Fruit fly (Drosophila melanogaster): ENCODE measurements around the gene CG5478.

CG5478 gene

DNA sequence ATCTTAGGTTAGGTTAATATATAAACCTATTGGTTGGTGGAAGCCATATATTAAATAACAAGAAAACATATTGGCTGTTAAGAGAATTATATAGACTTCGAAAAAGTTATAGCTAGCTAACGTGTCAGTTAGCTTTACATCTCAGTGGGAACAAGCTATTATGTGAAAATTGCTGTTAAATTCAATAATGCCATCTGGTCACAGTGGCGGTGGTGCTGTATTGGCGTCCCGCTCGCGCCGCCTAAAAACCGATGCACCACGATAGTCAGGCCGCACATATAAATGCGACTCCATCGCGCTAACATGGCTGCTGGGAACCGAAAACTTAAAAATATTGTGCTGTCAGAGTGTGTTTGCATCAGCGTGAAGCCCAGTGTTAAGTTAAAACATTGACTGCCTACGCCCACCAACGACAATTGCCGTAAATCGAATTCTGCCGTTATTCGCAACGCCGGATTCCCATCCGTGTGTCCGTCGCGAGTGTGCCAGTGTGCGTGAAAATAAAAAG is 39.5 kb upstream of the CG5478 start, which contains the start of gene Hel89B (continued):
- TF ChIP-seq B-H2 (GFP tag; optimal IDR thresholded peaks at IDR 0.05) (peak; percentile 66), CG34376 (GFP tag; optimal IDR thresholded peaks at IDR 0.05) (no peak), HLH54F (GFP tag; optimal IDR thresholded peaks at IDR 0.05) (peak; percentile 63), seq (GFP tag; IDR thresholded peaks at IDR 0.05) (no peak), unc-4 (GFP tag; IDR thresholded peaks at IDR 0.05; ENCODE audit: partially characterized antibody) (no peak), Side (GFP tag; optimal IDR thresholded peaks at IDR 0.05) (no peak), CG8089 (GFP tag; optimal IDR thresholded peaks at IDR 0.05) (peak; percentile 34), en (GFP tag; optimal IDR thresholded peaks at IDR 0.05) (no peak), CG12391 (tag; optimal IDR thresholded peaks at IDR 0.05) (peak; percentile 87), Dbx (GFP tag; IDR thresholded peaks at IDR 0.05) (no peak), gfzf (GFP tag; optimal IDR thresholded peaks at IDR 0.05) (peak; percentile 88), CG10267 (tag; optimal IDR thresholded peaks at IDR 0.05) (peak; percentile 72), CG18764 (GFP tag; optimal IDR thresholded peaks at IDR 0.05) (peak; percentile 51), cg (GFP tag; optimal IDR thresholded peaks at IDR 0.05) (no peak), CG7357 (GFP tag; IDR thresholded peaks at IDR 0.05) (peak; percentile 100), MTF-1 (GFP tag; optimal IDR thresholded peaks at IDR 0.05; ENCODE audit: borderline replicate concordance) (peak; percentile 8), CG11696 (GFP tag; IDR thresholded peaks at IDR 0.05) (no peak), CG18262 (tag; optimal IDR thresholded peaks at IDR 0.05) (peak; percentile 45), Atf6 (GFP tag; IDR thresholded peaks at IDR 0.05) (no peak), wdn (GFP tag; IDR thresholded peaks at IDR 0.05) (no peak), luna (GFP tag; optimal IDR thresholded peaks at IDR 0.05) (no peak), CG30431 (GFP tag; optimal IDR thresholded peaks at IDR 0.05) (peak; percentile 23), salm (tag; optimal IDR thresholded peaks at IDR 0.05) (no peak), bsh (GFP tag; optimal IDR thresholded peaks at IDR 0.05) (peak in 1 of 2 experiments; percentile 54), CG14965 (GFP tag; optimal IDR thresholded peaks at IDR 0.05; ENCODE audit: borderline replicate concordance) (no peak), twi (tag; optimal IDR thresholded peaks at IDR 0.05) (peak; percentile 65), az2 (GFP tag; optimal IDR thresholded peaks at IDR 0.05) (peak; percentile 71), gcm2 (GFP tag; optimal IDR thresholded peaks at IDR 0.05) (no peak), CG10565 (GFP tag; optimal IDR thresholded peaks at IDR 0.05) (peak; percentile 6), HLH4C (GFP tag; IDR thresholded peaks at IDR 0.05; ENCODE audit: partially characterized antibody) (no peak), CG9817 (tag; optimal IDR thresholded peaks at IDR 0.05) (peak; percentile 89), CG12155 (GFP tag; optimal IDR thresholded peaks at IDR 0.05) (peak; percentile 67), CG5245 (GFP tag; optimal IDR thresholded peaks at IDR 0.05) (peak; percentile 38), CG8281 (tag; optimal IDR thresholded peaks at IDR 0.05) (no peak), Sin3A (optimal IDR thresholded peaks at IDR 0.05) (peak; percentile 79), sqz (GFP tag; optimal IDR thresholded peaks at IDR 0.05) (no peak), Hr39 (optimal IDR thresholded peaks at IDR 0.05) (no peak), Sox102F (GFP tag; optimal IDR thresholded peaks at IDR 0.05) (peak; percentile 67), Dad (GFP tag; optimal IDR thresholded peaks at IDR 0.05) (peak; percentile 33), sug (tag; optimal IDR thresholded peaks at IDR 0.05) (peak; percentile 69), CG4282 (GFP tag; optimal IDR thresholded peaks at IDR 0.05) (no peak), kah (GFP tag; optimal IDR thresholded peaks at IDR 0.05) (no peak), CG17328 (GFP tag; IDR thresholded peaks at IDR 0.05) (no peak), stc (GFP tag; IDR thresholded peaks at IDR 0.05) (no peak), slou (GFP tag; optimal IDR thresholded peaks at IDR 0.05) (peak; percentile 42), Ssrp (tag; optimal IDR thresholded peaks at IDR 0.05) (peak; percentile 63), mirr (GFP tag; optimal IDR thresholded peaks at IDR 0.05) (no peak), CG2678 (tag; optimal IDR thresholded peaks at IDR 0.05) (peak; percentile 62), gem (tag; optimal IDR thresholded peaks at IDR 0.05) (peak; percentile 84), CG7786 (GFP tag; optimal IDR thresholded peaks at IDR 0.05) (peak; percentile 65), ind (GFP tag; optimal IDR thresholded peaks at IDR 0.05) (peak; percentile 69), insv (GFP tag; optimal IDR thresholded peaks at IDR 0.05) (no peak)

Measured in whole organism, embryonic.